Worm (Caenorhabditis elegans): Measurements from ENCODE around the gene sas-5.

- TF ChIP-seq ama-1 (optimal IDR thresholded peaks at IDR 0.05) (no peak), nhr-232 (tag; optimal IDR thresholded peaks at IDR 0.05) (no peak)
Measured at ce11 chrV:11616813-11617212, 6.3 kb downstream of the sas-5 start.

All from whole organism, late embryonic.